Fruit fly (Drosophila melanogaster) whole organism, embryonic: Measurements from ENCODE around the gene CG33062.

Source experiments
- Ada2b ChIP-seq: fragments of 200-800 bp; sonication (Bioruptor generic); IDR thresholded peaks from 2 replicates; pipeline ENCODE4 v1.3.6; 2022; ENCODE audit warnings: missing biosample characterization, missing genetic modification characterization
- Aef1 ChIP-seq: fragments of 200-800 bp; sonication (Bioruptor generic); IDR thresholded peaks from 3 replicates; pipeline ENCODE4 v1.3.6; 2022; ENCODE audit warnings: missing biosample characterization, missing genetic modification characterization
- CG12769 ChIP-seq: fragments of 200-800 bp; sonication (Bioruptor generic); optimal IDR thresholded peaks from 2 replicates; lab custom pipeline; 2019; ENCODE audit warnings: missing biosample characterization, mild to moderate bottlenecking, missing genetic modification characterization, moderate library complexity
- CG14014 ChIP-seq: fragments of 200-800 bp; sonication (Bioruptor generic); IDR thresholded peaks from 2 replicates; pipeline ENCODE4 v1.3.6; 2022; ENCODE audit warnings: missing biosample characterization, missing genetic modification characterization
- CG31441 ChIP-seq: fragments of 200-800 bp; sonication (Bioruptor generic); IDR thresholded peaks from 2 replicates; pipeline ENCODE4 v1.3.6; 2022; ENCODE audit warnings: missing biosample characterization, missing genetic modification characterization
- CG43689 ChIP-seq: fragments of 200-800 bp; sonication (Bioruptor generic); IDR thresholded peaks from 2 replicates; pipeline ENCODE4 v1.3.6; 2022; ENCODE audit warnings: missing biosample characterization, missing genetic modification characterization
- CG4424 ChIP-seq: fragments of 200-800 bp; sonication (Bioruptor generic); optimal IDR thresholded peaks from 3 replicates; lab custom pipeline; 2016; ENCODE audit warnings: missing biosample characterization, missing genetic modification characterization
- CG4820 ChIP-seq: fragments of 200-800 bp; sonication (Bioruptor generic); optimal IDR thresholded peaks from 3 replicates; lab custom pipeline; 2016; ENCODE audit warnings: missing biosample characterization, missing genetic modification characterization
- CG7839 ChIP-seq: fragments of 200-800 bp; sonication (Bioruptor generic); optimal IDR thresholded peaks from 3 replicates; lab custom pipeline; 2018; ENCODE audit warnings: missing biosample characterization, mild to moderate bottlenecking, missing genetic modification characterization, moderate library complexity
- CG7928 ChIP-seq: fragments of 200-800 bp; sonication (Bioruptor generic); optimal IDR thresholded peaks from 2 replicates; lab custom pipeline; 2017; ENCODE audit warnings: missing biosample characterization, mild to moderate bottlenecking, missing genetic modification characterization
- CG8924 ChIP-seq: fragments of 200-800 bp; optimal IDR thresholded peaks from 3 replicates; lab custom pipeline; 2019; ENCODE audit warnings: missing biosample characterization, mild to moderate bottlenecking, missing genetic modification characterization, moderate library complexity
- CG9932 ChIP-seq: fragments of 200-800 bp; sonication (Bioruptor generic); IDR thresholded peaks from 2 replicates; pipeline ENCODE4 v1.3.6; 2022; ENCODE audit warnings: missing biosample characterization, missing genetic modification characterization
- D19B ChIP-seq: fragments of 200-800 bp; sonication (Bioruptor generic); optimal IDR thresholded peaks from 2 replicates; lab custom pipeline; 2017; ENCODE audit warnings: missing biosample characterization, mild to moderate bottlenecking, missing genetic modification characterization
- Dip3 ChIP-seq: fragments of 200-800 bp; sonication (Bioruptor generic); optimal IDR thresholded peaks from 3 replicates; lab custom pipeline; 2016; ENCODE audit warnings: missing biosample characterization, missing genetic modification characterization
- Doc2 ChIP-seq: fragments of 200-800 bp; sonication (Bioruptor generic); IDR thresholded peaks from 2 replicates; pipeline ENCODE4 v1.3.6; 2022; ENCODE audit warnings: missing biosample characterization, missing genetic modification characterization
- Ets65A ChIP-seq: fragments of 200-800 bp; sonication (Bioruptor generic); peaks from one replicate; lab custom pipeline; 2016; ENCODE audit warnings: missing biosample characterization, missing genetic modification characterization
- Fer3 ChIP-seq: fragments of 200-800 bp; sonication (Bioruptor generic); optimal IDR thresholded peaks from 2 replicates; lab custom pipeline; 2018; ENCODE audit warnings: missing biosample characterization, mild to moderate bottlenecking, missing genetic modification characterization, moderate library complexity
- HLH54F ChIP-seq: fragments of 200-800 bp; sonication (Bioruptor generic); optimal IDR thresholded peaks from 3 replicates; lab custom pipeline; 2016; ENCODE audit warnings: missing biosample characterization, missing genetic modification characterization
- Hmr ChIP-seq: fragments of 200-800 bp; sonication (Bioruptor generic); optimal IDR thresholded peaks from 3 replicates; lab custom pipeline; 2017; ENCODE audit warnings: mild to moderate bottlenecking, missing biosample characterization, missing genetic modification reagents, missing genetic modification characterization
- Kr ChIP-seq: fragments of 200-800 bp; sonication (Bioruptor generic); optimal IDR thresholded peaks from 2 replicates; lab custom pipeline; 2017; ENCODE audit warnings: missing biosample characterization, mild to moderate bottlenecking, missing genetic modification characterization
- MTF-1 ChIP-seq: fragments of 200-800 bp; sonication (Bioruptor generic); optimal IDR thresholded peaks from 2 replicates; lab custom pipeline; 2018; ENCODE audit warnings: missing biosample characterization, mild to moderate bottlenecking, missing genetic modification characterization, borderline replicate concordance
- Med ChIP-seq: fragments of 200-800 bp; sonication (Bioruptor generic); peaks from one replicate; lab custom pipeline; 2016; ENCODE audit warnings: missing biosample characterization, missing genetic modification characterization, mild to moderate bottlenecking, inconsistent platforms, moderate library complexity
- Oaz ChIP-seq: fragments of 200-800 bp; sonication (Bioruptor generic); IDR thresholded peaks from 2 replicates; pipeline ENCODE4 v1.3.6; 2022; ENCODE audit warnings: missing biosample characterization, missing genetic modification characterization
- PHDP ChIP-seq: fragments of 200-800 bp; sonication (Bioruptor generic); optimal IDR thresholded peaks from 3 replicates; lab custom pipeline; 2018; ENCODE audit warnings: missing biosample characterization, mild to moderate bottlenecking, missing genetic modification characterization, moderate library complexity
- Rx ChIP-seq: fragments of 200-800 bp; sonication (Bioruptor generic); IDR thresholded peaks from 2 replicates; pipeline ENCODE4 v1.3.6; 2022; ENCODE audit warnings: missing biosample characterization, missing genetic modification characterization
- Sox102F ChIP-seq: fragments of 200-800 bp; sonication (Bioruptor generic); optimal IDR thresholded peaks from 2 replicates; lab custom pipeline; 2018; ENCODE audit warnings: missing biosample characterization, mild to moderate bottlenecking, missing genetic modification characterization, moderate library complexity
- amos ChIP-seq: fragments of 200-800 bp; sonication (Bioruptor generic); IDR thresholded peaks from 2 replicates; pipeline ENCODE4 v1.3.6; 2022; ENCODE audit warnings: missing biosample characterization, missing genetic modification characterization; ENCODE audit not compliant: partially characterized antibody
- ap ChIP-seq: fragments of 200-800 bp; sonication (Bioruptor generic); IDR thresholded peaks from 2 replicates; pipeline ENCODE4 v1.3.6; 2022; ENCODE audit warnings: missing biosample characterization, missing genetic modification characterization
- az2 ChIP-seq: fragments of 200-800 bp; sonication (Bioruptor generic); optimal IDR thresholded peaks from 3 replicates; lab custom pipeline; 2016; ENCODE audit warnings: missing biosample characterization, missing genetic modification characterization
- btn ChIP-seq: fragments of 200-800 bp; sonication (Bioruptor generic); optimal IDR thresholded peaks from 2 replicates; lab custom pipeline; 2016; ENCODE audit warnings: missing biosample characterization, missing genetic modification characterization
- ci ChIP-seq: fragments of 200-800 bp; sonication (Bioruptor generic); IDR thresholded peaks from 3 replicates; pipeline ENCODE4 v1.3.6; 2022; ENCODE audit warnings: missing biosample characterization, missing genetic modification characterization
- corto ChIP-seq: fragments of 200-800 bp; sonication (Bioruptor generic); optimal IDR thresholded peaks from 2 replicates; lab custom pipeline; 2016; ENCODE audit warnings: missing biosample characterization, mild to moderate bottlenecking, missing genetic modification characterization, moderate library complexity
- ems ChIP-seq: fragments of 200-800 bp; sonication (Bioruptor generic); optimal IDR thresholded peaks from 3 replicates; lab custom pipeline; 2016; ENCODE audit warnings: missing biosample characterization, missing genetic modification characterization
- fu2 ChIP-seq: fragments of 200-800 bp; sonication (Bioruptor generic); optimal IDR thresholded peaks from 2 replicates; lab custom pipeline; 2016; ENCODE audit warnings: missing biosample characterization, missing genetic modification characterization
- gem ChIP-seq: fragments of 200-800 bp; sonication (Bioruptor generic); optimal IDR thresholded peaks from 2 replicates; lab custom pipeline; 2019; ENCODE audit warnings: missing biosample characterization, mild to moderate bottlenecking, missing genetic modification characterization, moderate library complexity
- gsb ChIP-seq: fragments of 200-800 bp; sonication (Bioruptor generic); IDR thresholded peaks from 2 replicates; pipeline ENCODE4 v1.3.6; 2022; ENCODE audit warnings: missing biosample characterization, missing genetic modification characterization
- hbn ChIP-seq: fragments of 200-800 bp; sonication (Bioruptor generic); IDR thresholded peaks from 2 replicates; pipeline ENCODE4 v1.3.6; 2022; ENCODE audit warnings: missing biosample characterization, missing genetic modification characterization; ENCODE audit not compliant: partially characterized antibody
- her ChIP-seq: fragments of 200-800 bp; sonication (Bioruptor generic); optimal IDR thresholded peaks from 2 replicates; lab custom pipeline; 2016; ENCODE audit warnings: missing biosample characterization, missing genetic modification characterization
- insv ChIP-seq, 2 experiments: fragments of 200-800 bp; sonication (Bioruptor generic); optimal IDR thresholded peaks; 3 replicates each; lab custom pipeline; 2016 to 2018; ENCODE audit warnings: missing biosample characterization in 2 of 2, missing genetic modification characterization in 2 of 2
- lola ChIP-seq, 3 experiments: fragments of >200 bp in 2 of 3; fragments of 200-800 bp in 1 of 3; sonication (Bioruptor generic) in 1 of 3; optimal IDR thresholded peaks; 2 replicates each; lab custom pipeline; 2017 to 2019; ENCODE audit warnings: missing biosample characterization in 3 of 3, missing genetic modification characterization in 3 of 3, mild to moderate bottlenecking in 1 of 3, moderate library complexity in 1 of 3
- lov ChIP-seq, 2 experiments: fragments of 200-800 bp in 1 of 2; fragments of >200 bp in 1 of 2; sonication (Bioruptor generic) in 1 of 2; IDR thresholded peaks in 1 of 2; optimal IDR thresholded peaks in 1 of 2; 2 replicates in 1 of 2; 3 replicates in 1 of 2; pipeline versions ENCODE4 v1.3.6 to Lab custom; 2017 to 2022; ENCODE audit warnings: missing biosample characterization in 1 of 2, missing genetic modification characterization in 1 of 2
- maf-S ChIP-seq: fragments of 200-800 bp; sonication (Bioruptor generic); optimal IDR thresholded peaks from 2 replicates; lab custom pipeline; 2016; ENCODE audit warnings: missing biosample characterization, missing genetic modification characterization
- mam ChIP-seq: fragments of 200-800 bp; sonication (Bioruptor generic); optimal IDR thresholded peaks from 3 replicates; lab custom pipeline; 2016; ENCODE audit warnings: missing biosample characterization, missing genetic modification characterization
- nmo ChIP-seq: fragments of 200-800 bp; sonication (Bioruptor generic); optimal IDR thresholded peaks from 2 replicates; lab custom pipeline; 2018; ENCODE audit warnings: missing biosample characterization, mild to moderate bottlenecking, missing genetic modification characterization, moderate library complexity
- onecut ChIP-seq: fragments of 200-800 bp; sonication (Bioruptor generic); IDR thresholded peaks from 2 replicates; pipeline ENCODE4 v1.3.6; 2022; ENCODE audit warnings: missing biosample characterization, missing genetic modification characterization
- pan ChIP-seq, 4 experiments: fragments of >200 bp in 3 of 4; fragments of 200-800 bp in 1 of 4; sonication (Bioruptor generic) in 1 of 4; optimal IDR thresholded peaks in 3 of 4; IDR thresholded peaks in 1 of 4; 2 replicates each; pipeline versions ENCODE4 v1.3.6 to Lab custom; 2017 to 2022; ENCODE audit warnings: missing biosample characterization in 2 of 4, missing genetic modification characterization in 2 of 4, mixed read lengths in 1 of 4
- sens ChIP-seq: fragments of 200-800 bp; sonication (Bioruptor generic); peaks from one replicate; lab custom pipeline; 2016; ENCODE audit warnings: missing biosample characterization, missing genetic modification characterization
- sim ChIP-seq: fragments of 200-800 bp; sonication (Bioruptor generic); IDR thresholded peaks from 2 replicates; pipeline ENCODE4 v1.3.6; 2022; ENCODE audit warnings: missing biosample characterization, missing genetic modification characterization
- tup ChIP-seq: fragments of 200-800 bp; sonication (Bioruptor generic); optimal IDR thresholded peaks from 2 replicates; lab custom pipeline; 2016; ENCODE audit warnings: missing biosample characterization, mild to moderate bottlenecking, missing genetic modification characterization, moderate library complexity
- wor ChIP-seq: fragments of 200-800 bp; sonication (Bioruptor generic); IDR thresholded peaks from 2 replicates; pipeline ENCODE4 v1.3.6; 2022; ENCODE audit warnings: missing biosample characterization, missing genetic modification characterization
- zen ChIP-seq: fragments of 200-800 bp; sonication (Bioruptor generic); optimal IDR thresholded peaks from 3 replicates; lab custom pipeline; 2018; ENCODE audit warnings: missing biosample characterization, mild to moderate bottlenecking, missing genetic modification characterization, moderate library complexity

CG33062 gene

dm6 chr3L:19442239-19442638 lies 4.0 kb downstream of the CG33062 start (continued):
- TF ChIP-seq gsb (GFP tag; lab: Robert Waterston, UW) (no peak), insv (GFP tag; optimal IDR thresholded peaks at IDR 0.05; lab: Kevin White, UChicago) (no peak), corto (GFP tag; lab: Kevin White, UChicago) (no peak), CG12769 (tag; lab: Kevin White, UChicago) (peak; percentile 3), zen (tag; lab: Kevin White, UChicago) (no peak), CG14014 (no peak), nmo (GFP tag; lab: Kevin White, UChicago) (no peak), Doc2 (GFP tag; lab: Robert Waterston, UW) (no peak), CG31441 (GFP tag; lab: Robert Waterston, UW) (no peak), Oaz (GFP tag; lab: Robert Waterston, UW) (no peak), CG7928 (GFP tag; lab: Kevin White, UChicago) (no peak), ci (GFP tag; lab: Robert Waterston, UW) (0 out of 3 replicates have a peak, but pooled peaks have one; percentile 37), wor (GFP tag; lab: Robert Waterston, UW) (no peak), sim (no peak), pan (optimal IDR thresholded peaks at IDR 0.05; lab: Kevin White, UChicago) (no peak), pan (GFP tag; optimal IDR thresholded peaks at IDR 0.05 in 1 of 2, IDR thresholded peaks at IDR 0.05 in 1 of 2) (peak in 1 of 2 experiments; percentile 13), CG9932 (GFP tag; lab: Robert Waterston, UW) (0 out of 2 replicates have a peak, but pooled peaks have one; percentile 20), maf-S (GFP tag; lab: Kevin White, UChicago) (no peak), Rx (GFP tag; lab: Robert Waterston, UW) (no peak), sens (no peak), tup (GFP tag; lab: Kevin White, UChicago) (no peak), PHDP (no peak), CG8924 (no peak), Med (peak; percentile 57), fu2 (no peak), mam (GFP tag; lab: Kevin White, UChicago) (no peak), Aef1 (GFP tag; lab: Robert Waterston, UW) (peak; percentile 20; the same call in 1 of the 3 replicates), MTF-1 (no peak), amos (GFP tag; lab: Robert Waterston, UW) (no peak), Hmr (GFP tag; lab: Kevin White, UChicago) (peak; percentile 19), CG4424 (no peak), CG7839 (peak; percentile 15), Kr (GFP tag; lab: Kevin White, UChicago) (no peak), Dip3 (no peak), CG4820 (GFP tag; lab: Kevin White, UChicago) (no peak), gem (tag; lab: Kevin White, UChicago) (peak; percentile 14), ap (no peak), hbn (GFP tag; lab: Robert Waterston, UW) (no peak), az2 (GFP tag; lab: Kevin White, UChicago) (no peak), Sox102F (GFP tag; lab: Kevin White, UChicago) (no peak), Ada2b (0 out of 2 replicates have a peak, but pooled peaks have one; percentile 9), her (GFP tag; lab: Kevin White, UChicago) (no peak), HLH54F (no peak), lola (GFP tag; optimal IDR thresholded peaks at IDR 0.05; lab: Kevin White, UChicago) (no peak), CG43689 (no peak), btn (GFP tag; lab: Kevin White, UChicago) (no peak), lov (optimal IDR thresholded peaks at IDR 0.05; lab: Kevin White, UChicago) (no peak), lov (GFP tag; IDR thresholded peaks at IDR 0.05; lab: Robert Waterston, UW) (no peak), ems (GFP tag; lab: Kevin White, UChicago) (no peak), onecut (GFP tag; lab: Robert Waterston, UW) (no peak), D19B (GFP tag; lab: Kevin White, UChicago) (no peak), Fer3 (tag; lab: Kevin White, UChicago) (no peak), Ets65A (peak; percentile 83)
